Fruit fly (Drosophila melanogaster) whole organism, embryonic: ENCODE measurements around the gene CG2267.
A peak's percentile ranks its signal among the peaks of the same experiment; 100 is the strongest.

Experiments
- CG10543 ChIP-seq: fragments of 200-800 bp; sonication (Bioruptor generic); optimal IDR thresholded peaks from 3 replicates; lab custom pipeline; 2017; ENCODE audit warnings: missing biosample characterization, mild to moderate bottlenecking, missing genetic modification characterization, moderate library complexity
- CG10979 ChIP-seq: fragments of 200-800 bp; sonication (Bioruptor generic); optimal IDR thresholded peaks from 2 replicates; lab custom pipeline; 2018; ENCODE audit warnings: missing biosample characterization, mild to moderate bottlenecking, missing genetic modification characterization, moderate library complexity
- CG12236 ChIP-seq: fragments of 200-800 bp; sonication (Bioruptor generic); optimal IDR thresholded peaks from 2 replicates; lab custom pipeline; 2016; ENCODE audit warnings: missing biosample characterization, missing genetic modification characterization
- CG12299 ChIP-seq: fragments of 200-800 bp; sonication (Bioruptor generic); optimal IDR thresholded peaks from 2 replicates; lab custom pipeline; 2018; ENCODE audit warnings: missing biosample characterization, mild to moderate bottlenecking, missing genetic modification characterization
- CG12391 ChIP-seq: fragments of 200-800 bp; sonication (Bioruptor generic); optimal IDR thresholded peaks from 3 replicates; lab custom pipeline; 2018; ENCODE audit warnings: missing biosample characterization, mild to moderate bottlenecking, missing genetic modification characterization, moderate library complexity
- CG13624 ChIP-seq: fragments of 200-800 bp; sonication (Bioruptor generic); optimal IDR thresholded peaks from 2 replicates; lab custom pipeline; 2016; ENCODE audit warnings: missing biosample characterization, missing genetic modification characterization
- CG14050 ChIP-seq: fragments of 200-800 bp; sonication (Bioruptor generic); IDR thresholded peaks from 3 replicates; pipeline ENCODE4 v1.3.6; 2022; ENCODE audit warnings: missing biosample characterization, missing genetic modification characterization
- CG14965 ChIP-seq: fragments of 200-800 bp; sonication (Bioruptor generic); optimal IDR thresholded peaks from 2 replicates; lab custom pipeline; 2016; ENCODE audit warnings: missing biosample characterization, missing genetic modification characterization, borderline replicate concordance
- CG17328 ChIP-seq: fragments of 200-800 bp; sonication (Bioruptor generic); IDR thresholded peaks from 2 replicates; pipeline ENCODE4 v1.3.6; 2022; ENCODE audit warnings: missing biosample characterization, missing genetic modification characterization
- CG2202 ChIP-seq: fragments of 200-800 bp; sonication (Bioruptor generic); optimal IDR thresholded peaks from 2 replicates; lab custom pipeline; 2018; ENCODE audit warnings: missing biosample characterization, mild to moderate bottlenecking, missing genetic modification characterization
- CG3065 ChIP-seq: fragments of 200-800 bp; sonication (Bioruptor generic); optimal IDR thresholded peaks from 2 replicates; lab custom pipeline; 2016; ENCODE audit warnings: missing biosample characterization, missing genetic modification characterization
- CG33557 ChIP-seq: fragments of 200-800 bp; sonication (Bioruptor generic); optimal IDR thresholded peaks from 2 replicates; lab custom pipeline; 2019; ENCODE audit warnings: missing biosample characterization, mild to moderate bottlenecking, missing genetic modification characterization, moderate library complexity
- CG34422 ChIP-seq: fragments of 200-800 bp; sonication (Bioruptor generic); IDR thresholded peaks from 3 replicates; pipeline ENCODE4 v1.3.6; 2022; ENCODE audit warnings: missing biosample characterization, missing genetic modification characterization
- CG4404 ChIP-seq: fragments of 200-800 bp; sonication (Bioruptor generic); IDR thresholded peaks from 2 replicates; pipeline ENCODE4 v1.3.6; 2022; ENCODE audit warnings: missing biosample characterization, missing genetic modification characterization
- CG5245 ChIP-seq: fragments of 200-800 bp; sonication (Bioruptor generic); optimal IDR thresholded peaks from 3 replicates; lab custom pipeline; 2016; ENCODE audit warnings: missing biosample characterization, missing genetic modification characterization
- CG6791 ChIP-seq: fragments of 200-800 bp; sonication (Bioruptor generic); IDR thresholded peaks from 3 replicates; pipeline ENCODE4 v1.3.6; 2022; ENCODE audit warnings: missing biosample characterization, missing genetic modification characterization; ENCODE audit not compliant: partially characterized antibody
- CG8281 ChIP-seq: fragments of 200-800 bp; sonication (Bioruptor generic); optimal IDR thresholded peaks from 2 replicates; lab custom pipeline; 2018; ENCODE audit warnings: missing biosample characterization, mild to moderate bottlenecking, missing genetic modification characterization, moderate library complexity
- CG8388 ChIP-seq: fragments of 200-800 bp; sonication (Bioruptor generic); optimal IDR thresholded peaks from 2 replicates; lab custom pipeline; 2019; ENCODE audit warnings: missing biosample characterization, mild to moderate bottlenecking, missing genetic modification characterization, moderate library complexity
- CG8924 ChIP-seq: fragments of 200-800 bp; optimal IDR thresholded peaks from 3 replicates; lab custom pipeline; 2019; ENCODE audit warnings: missing biosample characterization, mild to moderate bottlenecking, missing genetic modification characterization, moderate library complexity
- CG9437 ChIP-seq: fragments of 200-800 bp; sonication (Bioruptor generic); optimal IDR thresholded peaks from 2 replicates; lab custom pipeline; 2018; ENCODE audit warnings: missing biosample characterization, mild to moderate bottlenecking, missing genetic modification characterization
- CG9727 ChIP-seq: fragments of 200-800 bp; sonication (Bioruptor generic); optimal IDR thresholded peaks from 3 replicates; lab custom pipeline; 2017; ENCODE audit warnings: missing biosample characterization, mild to moderate bottlenecking, missing genetic modification characterization
- CoRest ChIP-seq: fragments of 200-800 bp; sonication (Bioruptor generic); optimal IDR thresholded peaks from 3 replicates; lab custom pipeline; 2018; ENCODE audit warnings: missing biosample characterization, mild to moderate bottlenecking, missing genetic modification characterization, moderate library complexity
- Dfd ChIP-seq, 2 experiments: fragments of >200 bp; optimal IDR thresholded peaks; 2 replicates each; lab custom pipeline; 2017; ENCODE audit warnings: missing biosample characterization in 2 of 2, missing genetic modification characterization in 2 of 2
- Dip2 ChIP-seq: fragments of 200-800 bp; sonication (Bioruptor generic); IDR thresholded peaks from 2 replicates; pipeline ENCODE4 v1.3.6; 2022; ENCODE audit warnings: missing biosample characterization, missing genetic modification characterization
- E2f1 ChIP-seq: fragments of 200-800 bp; sonication (Bioruptor generic); IDR thresholded peaks from 2 replicates; pipeline ENCODE4 v1.3.6; 2022; ENCODE audit warnings: missing biosample characterization, missing genetic modification characterization
- Ets97D ChIP-seq: fragments of 200-800 bp; sonication (Bioruptor generic); optimal IDR thresholded peaks from 3 replicates; lab custom pipeline; 2016; ENCODE audit warnings: missing biosample characterization, missing genetic modification characterization
- Gug ChIP-seq: fragments of 200-800 bp; sonication (Bioruptor generic); IDR thresholded peaks from 4 replicates; pipeline ENCODE4 v1.3.6; 2022; ENCODE audit warnings: missing biosample characterization, missing genetic modification characterization
- HLH4C ChIP-seq: fragments of 200-800 bp; sonication (Bioruptor generic); IDR thresholded peaks from 3 replicates; pipeline ENCODE4 v1.3.6; 2022; ENCODE audit warnings: missing biosample characterization, missing genetic modification characterization; ENCODE audit not compliant: partially characterized antibody
- Hand ChIP-seq: fragments of 200-800 bp; sonication (Bioruptor generic); optimal IDR thresholded peaks from 2 replicates; lab custom pipeline; 2017; ENCODE audit warnings: mild to moderate bottlenecking, missing biosample characterization, missing genetic modification reagents, missing genetic modification characterization
- Hr78 ChIP-seq, 2 experiments: fragments of 200-800 bp in 1 of 2; fragments of >200 bp in 1 of 2; sonication (Bioruptor generic) in 1 of 2; optimal IDR thresholded peaks; 2 replicates each; lab custom pipeline; 2017 to 2019; ENCODE audit warnings: missing biosample characterization in 2 of 2, missing genetic modification characterization in 2 of 2, mild to moderate bottlenecking in 1 of 2, moderate library complexity in 1 of 2
- Jarid2 ChIP-seq: fragments of 200-800 bp; sonication (Bioruptor generic); optimal IDR thresholded peaks from 3 replicates; lab custom pipeline; 2017; ENCODE audit warnings: mild to moderate bottlenecking, missing biosample characterization, missing genetic modification reagents, missing genetic modification characterization
- Lim3 ChIP-seq: fragments of 200-800 bp; sonication (Bioruptor generic); IDR thresholded peaks from 2 replicates; pipeline ENCODE4 v1.3.6; 2022; ENCODE audit warnings: missing biosample characterization, missing genetic modification characterization
- Meics ChIP-seq: fragments of 200-800 bp; sonication (Bioruptor generic); optimal IDR thresholded peaks from 2 replicates; lab custom pipeline; 2017; ENCODE audit warnings: missing biosample characterization, mild to moderate bottlenecking, missing genetic modification characterization
- crp ChIP-seq, 2 experiments: fragments of 200-800 bp; sonication (Bioruptor generic); optimal IDR thresholded peaks; 2 replicates in 1 of 2; 3 replicates in 1 of 2; lab custom pipeline; 2017; ENCODE audit warnings: missing biosample characterization in 2 of 2, missing genetic modification characterization in 2 of 2, mild to moderate bottlenecking in 1 of 2, moderate library complexity in 1 of 2
- dm ChIP-seq: fragments of 200-800 bp; sonication (Bioruptor generic); optimal IDR thresholded peaks from 3 replicates; lab custom pipeline; 2016; ENCODE audit warnings: missing biosample characterization, missing genetic modification characterization
- fd3F ChIP-seq: fragments of 200-800 bp; sonication (Bioruptor generic); optimal IDR thresholded peaks from 2 replicates; lab custom pipeline; 2018; ENCODE audit warnings: missing biosample characterization, mild to moderate bottlenecking, missing genetic modification characterization, moderate library complexity
- ftz-f1 ChIP-seq: fragments of 200-800 bp; sonication (Bioruptor generic); optimal IDR thresholded peaks from 2 replicates; lab custom pipeline; 2016; ENCODE audit warnings: missing biosample characterization, missing genetic modification characterization
- fu2 ChIP-seq: fragments of 200-800 bp; sonication (Bioruptor generic); optimal IDR thresholded peaks from 2 replicates; lab custom pipeline; 2016; ENCODE audit warnings: missing biosample characterization, missing genetic modification characterization
- gce ChIP-seq: fragments of 200-800 bp; sonication (Bioruptor generic); IDR thresholded peaks from 3 replicates; pipeline ENCODE4 v1.3.6; 2022; ENCODE audit warnings: missing biosample characterization, missing genetic modification characterization
- grn ChIP-seq: fragments of 200-800 bp; sonication (Bioruptor generic); optimal IDR thresholded peaks from 3 replicates; lab custom pipeline; 2017; ENCODE audit warnings: missing biosample characterization, missing genetic modification characterization
- h ChIP-seq: fragments of >200 bp; optimal IDR thresholded peaks from 2 replicates; lab custom pipeline; 2017
- nerfin-1 ChIP-seq: fragments of 200-800 bp; sonication (Bioruptor generic); optimal IDR thresholded peaks from 3 replicates; lab custom pipeline; 2019; ENCODE audit warnings: missing biosample characterization, mild to moderate bottlenecking, missing genetic modification characterization, moderate library complexity
- nmo ChIP-seq: fragments of 200-800 bp; sonication (Bioruptor generic); optimal IDR thresholded peaks from 2 replicates; lab custom pipeline; 2018; ENCODE audit warnings: missing biosample characterization, mild to moderate bottlenecking, missing genetic modification characterization, moderate library complexity
- org-1 ChIP-seq: fragments of 200-800 bp; sonication (Bioruptor generic); optimal IDR thresholded peaks from 2 replicates; lab custom pipeline; 2017; ENCODE audit warnings: missing biosample characterization, missing genetic modification characterization
- pb ChIP-seq: fragments of 200-800 bp; sonication (Bioruptor generic); optimal IDR thresholded peaks from 3 replicates; lab custom pipeline; 2016; ENCODE audit warnings: missing biosample characterization, missing genetic modification characterization
- rib ChIP-seq: fragments of 200-800 bp; sonication (Bioruptor generic); IDR thresholded peaks from 2 replicates; pipeline ENCODE4 v1.3.6; 2022; ENCODE audit warnings: missing biosample characterization, missing genetic modification characterization
- sim ChIP-seq: fragments of 200-800 bp; sonication (Bioruptor generic); IDR thresholded peaks from 2 replicates; pipeline ENCODE4 v1.3.6; 2022; ENCODE audit warnings: missing biosample characterization, missing genetic modification characterization
- so ChIP-seq: fragments of 200-800 bp; sonication (Bioruptor generic); IDR thresholded peaks from 3 replicates; pipeline ENCODE4 v1.3.6; 2022; ENCODE audit warnings: missing biosample characterization, missing genetic modification characterization
- stc ChIP-seq: fragments of 200-800 bp; sonication (Bioruptor generic); IDR thresholded peaks from 2 replicates; pipeline ENCODE4 v1.3.6; 2022; ENCODE audit warnings: missing biosample characterization, missing genetic modification characterization
- tna ChIP-seq: fragments of 200-800 bp; sonication (Bioruptor generic); IDR thresholded peaks from 2 replicates; pipeline ENCODE4 v1.3.6; 2022; ENCODE audit warnings: missing biosample characterization, missing genetic modification characterization; ENCODE audit not compliant: partially characterized antibody
- tup ChIP-seq: fragments of 200-800 bp; sonication (Bioruptor generic); optimal IDR thresholded peaks from 2 replicates; lab custom pipeline; 2016; ENCODE audit warnings: missing biosample characterization, mild to moderate bottlenecking, missing genetic modification characterization, moderate library complexity
- zfh1 ChIP-seq: fragments of 200-800 bp; sonication (Bioruptor generic); IDR thresholded peaks from 3 replicates; pipeline ENCODE4 v1.3.6; 2022; ENCODE audit warnings: missing biosample characterization, missing genetic modification characterization

Gene CG2267

DNA sequence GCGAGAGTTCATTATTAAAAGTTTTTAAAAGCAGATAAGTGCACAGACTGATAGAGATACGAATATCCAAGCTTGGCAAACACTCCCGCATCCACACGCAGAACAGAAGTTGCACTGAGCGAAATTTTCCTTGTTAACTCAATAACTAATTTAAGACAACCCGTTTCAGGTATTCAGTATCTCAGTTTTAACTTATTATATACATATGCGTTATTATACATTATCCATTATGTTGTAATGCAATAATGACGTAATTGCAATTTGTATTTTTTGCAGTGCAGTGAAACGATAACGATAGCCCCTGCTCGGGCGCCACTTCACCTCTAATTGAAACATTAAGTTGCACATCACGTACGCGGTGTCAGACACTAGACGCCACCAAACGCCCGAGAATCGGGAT lies 14.4 kb upstream of the CG2267 start (continued):
- no peak for TF ChIP-seq Hr78 (GFP tag; optimal IDR thresholded peaks at IDR 0.05; lab: Kevin White, UChicago)
- TF ChIP-seq CG6791 (GFP tag; lab: Robert Waterston, UW) = no peak
- no peak for TF ChIP-seq CG17328 (GFP tag; lab: Robert Waterston, UW)
- no peak for TF ChIP-seq grn (GFP tag; lab: Kevin White, UChicago)
- no peak for TF ChIP-seq CG33557 (GFP tag; lab: Kevin White, UChicago)
- no peak for TF ChIP-seq crp (GFP tag; optimal IDR thresholded peaks at IDR 0.05; lab: Kevin White, UChicago)
- no peak for TF ChIP-seq CG9437
- no peak for TF ChIP-seq CG10979
- TF ChIP-seq CG5245 (GFP tag; lab: Kevin White, UChicago) = peak; percentile 3
- no peak for TF ChIP-seq Hand (GFP tag; lab: Kevin White, UChicago)
- TF ChIP-seq CoRest = no peak
- TF ChIP-seq HLH4C (GFP tag; lab: Robert Waterston, UW) = no peak
- no peak for TF ChIP-seq org-1
- TF ChIP-seq fd3F (GFP tag; lab: Kevin White, UChicago) = no peak
- no peak for TF ChIP-seq E2f1 (GFP tag; lab: Robert Waterston, UW)
- no peak for TF ChIP-seq Dip2
- TF ChIP-seq sim (GFP tag; lab: Robert Waterston, UW) = no peak
- TF ChIP-seq nmo (GFP tag; lab: Kevin White, UChicago) = peak; percentile 18
- TF ChIP-seq CG10543 (GFP tag; lab: Kevin White, UChicago) = no peak
- TF ChIP-seq stc (GFP tag; lab: Robert Waterston, UW) = no peak
- no peak for TF ChIP-seq fu2
- TF ChIP-seq CG34422 (GFP tag; lab: Robert Waterston, UW) = no peak
- TF ChIP-seq CG12236 (GFP tag; lab: Kevin White, UChicago) = no peak
- no peak for TF ChIP-seq CG14050 (GFP tag; lab: Robert Waterston, UW)
- no peak for TF ChIP-seq tup (GFP tag; lab: Kevin White, UChicago)
- TF ChIP-seq rib (GFP tag; lab: Robert Waterston, UW) = no peak
- peak; percentile 14 for TF ChIP-seq CG8388 (GFP tag; lab: Kevin White, UChicago)
- no peak for TF ChIP-seq so (GFP tag; lab: Robert Waterston, UW)
- TF ChIP-seq CG8281 (tag; lab: Kevin White, UChicago) = no peak
- TF ChIP-seq h (lab: Kevin White, UChicago) = no peak
- no peak for TF ChIP-seq CG3065
- TF ChIP-seq Lim3 (GFP tag; lab: Robert Waterston, UW) = no peak
- no peak for TF ChIP-seq Meics
- TF ChIP-seq dm (GFP tag; lab: Kevin White, UChicago) = no peak
- TF ChIP-seq gce (GFP tag; lab: Robert Waterston, UW) = no peak
- TF ChIP-seq CG8924 (tag; lab: Kevin White, UChicago) = no peak
- 0 out of 3 replicates have a peak, but pooled peaks have one; percentile 20 for TF ChIP-seq zfh1 (GFP tag; lab: Robert Waterston, UW)
- no peak for TF ChIP-seq CG2202
- no peak for TF ChIP-seq Jarid2 (GFP tag; lab: Kevin White, UChicago)
- TF ChIP-seq Dfd (GFP tag; optimal IDR thresholded peaks at IDR 0.05; lab: Kevin White, UChicago) = no peak
- peak; percentile 53; the same call in 1 of the 2 replicates for TF ChIP-seq CG4404 (GFP tag; lab: Robert Waterston, UW)
- no peak for TF ChIP-seq tna
- no peak for TF ChIP-seq ftz-f1 (GFP tag; lab: Kevin White, UChicago)
- TF ChIP-seq Gug (GFP tag; lab: Robert Waterston, UW) = no peak
- TF ChIP-seq Ets97D = no peak
- TF ChIP-seq CG9727 = peak; percentile 23
- no peak for TF ChIP-seq nerfin-1 (tag; lab: Kevin White, UChicago)
- TF ChIP-seq CG12299 = no peak
- no peak for TF ChIP-seq CG14965 (GFP tag; lab: Kevin White, UChicago)
- peak; percentile 35 for TF ChIP-seq CG12391 (tag; lab: Kevin White, UChicago)
- no peak for TF ChIP-seq pb (GFP tag; lab: Kevin White, UChicago)
- TF ChIP-seq CG13624 (GFP tag; lab: Kevin White, UChicago) = no peak
